Worm (Caenorhabditis elegans) whole organism, late embryonic: ENCODE data around the gene ZK637.12.

Experiments used
- K09A11.1 ChIP-seq: sonication (generic microtip); optimal IDR thresholded peaks from 2 replicates; lab custom pipeline; 2017; ENCODE audit warnings: antibody characterized with exemption, mild to moderate bottlenecking, missing genetic modification characterization, missing compliant biosample characterization; ENCODE audit not compliant: insufficient read depth
- ahr-1 ChIP-seq: sonication (generic microtip); optimal IDR thresholded peaks from 2 replicates; lab custom pipeline; 2016; ENCODE audit warnings: missing genetic modification characterization, missing compliant biosample characterization
- ama-1 ChIP-seq: fragments of 150-350 bp; optimal IDR thresholded peaks from 2 replicates; lab custom pipeline; 2014
- ceh-14 ChIP-seq: sonication (generic microtip); optimal IDR thresholded peaks from 2 replicates; lab custom pipeline; 2016; ENCODE audit warnings: missing genotype, missing genetic modification characterization, missing compliant biosample characterization
- ceh-18 ChIP-seq: sonication (generic microtip); optimal IDR thresholded peaks from 2 replicates; lab custom pipeline; 2016; ENCODE audit warnings: missing genetic modification characterization, missing compliant biosample characterization
- ceh-19 ChIP-seq: fragments of 200-800 bp; sonication (Bioruptor generic); optimal IDR thresholded peaks from 2 replicates; lab custom pipeline; 2018; ENCODE audit warnings: mild to moderate bottlenecking, missing genetic modification characterization, missing compliant biosample characterization
- ceh-2 ChIP-seq: sonication (generic microtip); optimal IDR thresholded peaks from 2 replicates; lab custom pipeline; 2016; ENCODE audit warnings: missing genotype, missing genetic modification characterization, missing compliant biosample characterization
- ceh-30 ChIP-seq: fragments of 150-350 bp; optimal IDR thresholded peaks from 2 replicates; lab custom pipeline; 2014; ENCODE audit warnings: missing biosample characterization, missing genetic modification characterization
- ceh-31 ChIP-seq: sonication (generic microtip); optimal IDR thresholded peaks from 2 replicates; lab custom pipeline; 2016; ENCODE audit warnings: missing genetic modification characterization, missing compliant biosample characterization
- ceh-34 ChIP-seq: sonication (generic microtip); optimal IDR thresholded peaks from 2 replicates; lab custom pipeline; 2016; ENCODE audit warnings: mild to moderate bottlenecking, missing genetic modification characterization, missing compliant biosample characterization
- ceh-48 ChIP-seq: sonication (generic microtip); optimal IDR thresholded peaks from 2 replicates; lab custom pipeline; 2016; ENCODE audit warnings: missing genetic modification characterization, inconsistent platforms, missing compliant biosample characterization
- ceh-6 ChIP-seq: fragments of 200-800 bp; sonication (Bioruptor generic); optimal IDR thresholded peaks from 2 replicates; lab custom pipeline; 2018; ENCODE audit warnings: mild to moderate bottlenecking, missing genetic modification characterization, missing compliant biosample characterization
- ceh-9 ChIP-seq: sonication (generic microtip); optimal IDR thresholded peaks from 2 replicates; lab custom pipeline; 2016; ENCODE audit warnings: mild to moderate bottlenecking, missing genetic modification characterization, inconsistent platforms, missing compliant biosample characterization
- dmd-4 ChIP-seq: sonication (generic microtip); optimal IDR thresholded peaks from 2 replicates; lab custom pipeline; 2016; ENCODE audit warnings: borderline replicate concordance, missing genetic modification characterization, missing compliant biosample characterization
- dve-1 ChIP-seq: sonication (generic microtip); optimal IDR thresholded peaks from 2 replicates; lab custom pipeline; 2017; ENCODE audit warnings: antibody characterized with exemption, mild to moderate bottlenecking, missing genetic modification characterization, missing compliant biosample characterization
- elt-2 ChIP-seq: sonication (generic microtip); optimal IDR thresholded peaks from 2 replicates; lab custom pipeline; 2016; ENCODE audit warnings: missing genetic modification reagents, missing genetic modification characterization, missing compliant biosample characterization
- elt-4 ChIP-seq: sonication (generic microtip); optimal IDR thresholded peaks from 2 replicates; lab custom pipeline; 2016; ENCODE audit warnings: missing genetic modification characterization, missing compliant biosample characterization
- ets-4 ChIP-seq: sonication (generic microtip); optimal IDR thresholded peaks from 2 replicates; lab custom pipeline; 2016; ENCODE audit warnings: missing genetic modification characterization, missing compliant biosample characterization
- gmeb-2 ChIP-seq: sonication (generic microtip); optimal IDR thresholded peaks from 2 replicates; lab custom pipeline; 2016; ENCODE audit warnings: missing genetic modification characterization, inconsistent platforms, missing compliant biosample characterization
- hlh-15 ChIP-seq: sonication (generic microtip); optimal IDR thresholded peaks from 2 replicates; lab custom pipeline; 2016; ENCODE audit warnings: missing genetic modification characterization, missing compliant biosample characterization
- hlh-30 ChIP-seq: sonication (generic microtip); optimal IDR thresholded peaks from 2 replicates; lab custom pipeline; 2017; ENCODE audit warnings: antibody characterized with exemption, missing genetic modification characterization, missing compliant biosample characterization; ENCODE audit not compliant: insufficient read depth
- hlh-6 ChIP-seq: sonication (generic microtip); optimal IDR thresholded peaks from 2 replicates; lab custom pipeline; 2016; ENCODE audit warnings: missing genotype, missing genetic modification characterization, missing compliant biosample characterization
- hlh-8 ChIP-seq: sonication (generic microtip); optimal IDR thresholded peaks from 2 replicates; lab custom pipeline; 2016; ENCODE audit warnings: missing genotype, missing genetic modification characterization, missing compliant biosample characterization
- lim-6 ChIP-seq: sonication (generic microtip); optimal IDR thresholded peaks from 2 replicates; lab custom pipeline; 2016; ENCODE audit warnings: missing genetic modification characterization, missing compliant biosample characterization
- lin-11 ChIP-seq: fragments of 200-800 bp; sonication (Bioruptor generic); optimal IDR thresholded peaks from 2 replicates; lab custom pipeline; 2018; ENCODE audit warnings: mild to moderate bottlenecking, missing genetic modification characterization, missing compliant biosample characterization
- madf-2 ChIP-seq: sonication (generic microtip); optimal IDR thresholded peaks from 2 replicates; lab custom pipeline; 2017; ENCODE audit warnings: missing genetic modification characterization, missing compliant biosample characterization
- mec-3 ChIP-seq: sonication (generic microtip); optimal IDR thresholded peaks from 2 replicates; lab custom pipeline; 2016; ENCODE audit warnings: borderline replicate concordance, missing genetic modification characterization, missing compliant biosample characterization
- nfya-1 ChIP-seq: sonication (generic microtip); optimal IDR thresholded peaks from 2 replicates; lab custom pipeline; 2017; ENCODE audit warnings: missing genetic modification characterization, mild to moderate bottlenecking, missing compliant biosample characterization, antibody characterized with exemption, moderate library complexity
- nhr-11 ChIP-seq: fragments of 150-350 bp; optimal IDR thresholded peaks from 2 replicates; lab custom pipeline; 2014; ENCODE audit warnings: missing biosample characterization, missing genetic modification characterization
- npax-4 ChIP-seq: sonication (generic microtip); optimal IDR thresholded peaks from 2 replicates; lab custom pipeline; 2016; ENCODE audit warnings: missing genetic modification characterization, missing compliant biosample characterization
- pax-1 ChIP-seq: fragments of 150-350 bp; optimal IDR thresholded peaks from 2 replicates; lab custom pipeline; 2014; ENCODE audit warnings: missing biosample characterization, missing genetic modification characterization
- pha-2 ChIP-seq: sonication (generic microtip); optimal IDR thresholded peaks from 2 replicates; lab custom pipeline; 2017; ENCODE audit warnings: mild to moderate bottlenecking, missing genetic modification characterization, missing compliant biosample characterization
- pros-1 ChIP-seq: fragments of 150-350 bp; optimal IDR thresholded peaks from 2 replicates; lab custom pipeline; 2014; ENCODE audit warnings: missing biosample characterization, missing genetic modification reagents, missing genetic modification characterization
- ref-2 ChIP-seq: sonication (generic microtip); optimal IDR thresholded peaks from 2 replicates; lab custom pipeline; 2016; ENCODE audit warnings: missing genetic modification characterization, missing compliant biosample characterization
- sox-2 ChIP-seq: fragments of 200-800 bp; sonication (Bioruptor generic); IDR thresholded peaks from 2 replicates; pipeline ENCODE4 v1.3.6; 2022; ENCODE audit warnings: missing genetic modification reagents, missing genetic modification characterization, missing compliant biosample characterization
- sox-4 ChIP-seq: sonication (generic microtip); optimal IDR thresholded peaks from 2 replicates; lab custom pipeline; 2017; ENCODE audit warnings: mild to moderate bottlenecking, missing genetic modification characterization, inconsistent platforms, missing compliant biosample characterization
- ttx-3 ChIP-seq: sonication (generic microtip); optimal IDR thresholded peaks from 2 replicates; lab custom pipeline; 2016; ENCODE audit warnings: missing genetic modification reagents, missing genetic modification characterization, missing compliant biosample characterization
- unc-42 ChIP-seq: sonication (generic microtip); optimal IDR thresholded peaks from 2 replicates; lab custom pipeline; 2016; ENCODE audit warnings: missing genotype, missing genetic modification characterization, missing compliant biosample characterization
- unc-55 ChIP-seq: sonication (generic microtip); optimal IDR thresholded peaks from 2 replicates; lab custom pipeline; 2017; ENCODE audit warnings: missing biosample characterization, missing genetic modification reagents, missing genetic modification characterization
- unc-86 ChIP-seq: sonication (generic microtip); optimal IDR thresholded peaks from 2 replicates; lab custom pipeline; 2016; ENCODE audit warnings: missing genetic modification characterization, missing compliant biosample characterization

The ZK637.12 gene

ce11 chrIII:8887184-8887801, 36.7 kb upstream of the ZK637.12 start, which contains the start of gene famh-136 (continued):
- TF ChIP-seq ceh-19 (GFP tag; lab: Kevin White, UChicago) (no peak), elt-2 (tag; lab: Kevin White, UChicago) (peak; percentile 75), ceh-14 (tag; lab: Kevin White, UChicago) (peak; percentile 78), sox-4 (tag; lab: Kevin White, UChicago) (peak; percentile 57), elt-4 (tag; lab: Kevin White, UChicago) (no peak), hlh-8 (tag; lab: Kevin White, UChicago) (no peak), ref-2 (tag; lab: Kevin White, UChicago) (no peak), ceh-18 (tag; lab: Kevin White, UChicago) (peak; percentile 29), ceh-6 (GFP tag; lab: Kevin White, UChicago) (no peak), ahr-1 (tag; lab: Kevin White, UChicago) (peak; percentile 39), ama-1 (lab: Kevin White, UChicago) (no peak), lim-6 (tag; lab: Kevin White, UChicago) (no peak), mec-3 (tag; lab: Kevin White, UChicago) (no peak), madf-2 (tag; lab: Kevin White, UChicago) (no peak), pax-1 (no peak), ceh-9 (tag; lab: Kevin White, UChicago) (no peak), dve-1 (tag; lab: Kevin White, UChicago) (peak; percentile 39)

- peak; percentile 35 for TF ChIP-seq unc-55 (GFP tag; lab: Kevin White, UChicago)
- TF ChIP-seq ceh-31 (tag; lab: Kevin White, UChicago), result peak; percentile 3
- peak; percentile 60 for TF ChIP-seq unc-42 (tag; lab: Kevin White, UChicago)
- TF ChIP-seq hlh-30, result peak; percentile 91
- TF ChIP-seq nfya-1 (tag; lab: Kevin White, UChicago), result peak; percentile 39
- TF ChIP-seq ceh-14 (tag; lab: Kevin White, UChicago), result no peak
- no peak for TF ChIP-seq mec-3 (tag; lab: Kevin White, UChicago)
Measured at ce11 chrIII:8888956-8889355, 35.1 kb upstream of the ZK637.12 start, which contains the start of gene ZK637.14. Gene ZK637.14, minus strand, starts transcription at chrIII:8889156.

- no peak for TF ChIP-seq pax-1
- no peak for TF ChIP-seq ceh-14 (tag; lab: Kevin White, UChicago)
- TF ChIP-seq pros-1 (tag; lab: Kevin White, UChicago), result no peak
- TF ChIP-seq pha-2 (tag; lab: Kevin White, UChicago), result no peak
- TF ChIP-seq lin-11 (tag; lab: Kevin White, UChicago), result no peak
Measured at ce11 chrIII:8889931-8890330, 34.1 kb upstream of the ZK637.12 start, which contains the start of gene lnkn-1. Gene lnkn-1, plus strand, starts transcription at chrIII:8890231.

- no peak for TF ChIP-seq ama-1 (lab: Kevin White, UChicago)
- TF ChIP-seq unc-86 (tag; lab: Kevin White, UChicago), result no peak
- TF ChIP-seq hlh-15 (tag; lab: Kevin White, UChicago), result no peak
- no peak for TF ChIP-seq nhr-11
- no peak for TF ChIP-seq ttx-3 (tag; lab: Kevin White, UChicago)
- TF ChIP-seq ceh-18 (tag; lab: Kevin White, UChicago), result no peak
- TF ChIP-seq hlh-6 (tag; lab: Kevin White, UChicago), result no peak
- no peak for TF ChIP-seq sox-2 (GFP tag; lab: Robert Waterston, UW)
- TF ChIP-seq dmd-4 (tag; lab: Kevin White, UChicago), result no peak
- no peak for TF ChIP-seq K09A11.1
- no peak for TF ChIP-seq gmeb-2 (tag; lab: Kevin White, UChicago)
- no peak for TF ChIP-seq ceh-2 (tag; lab: Kevin White, UChicago)
- no peak for TF ChIP-seq ets-4 (tag; lab: Kevin White, UChicago)
- TF ChIP-seq ceh-34 (tag; lab: Kevin White, UChicago), result no peak
- no peak for TF ChIP-seq npax-4
- no peak for TF ChIP-seq ceh-48 (tag; lab: Kevin White, UChicago)
- no peak for TF ChIP-seq ceh-30 (tag; lab: Kevin White, UChicago)
Measured at ce11 chrIII:8893464-8893863, 30.6 kb upstream of the ZK637.12 start, which contains the start of gene ZK637.4. Gene ZK637.4, plus strand, starts transcription at chrIII:8893764.
